Fruit fly (Drosophila melanogaster) Kc167 (cell line): Measurements from ENCODE around the gene Ahcy.

ENCODE experiments used
- Myc ChIP-seq: fragments of >200 bp; optimal IDR thresholded peaks from 2 replicates; lab custom pipeline; 2017; ENCODE audit warnings: missing external identifiers
- h ChIP-seq: fragments of >200 bp; optimal IDR thresholded peaks from 3 replicates; lab custom pipeline; 2018; ENCODE audit warnings: missing external identifiers

dm6 chrX:15501706-15502267 lies 51.7 kb downstream of the Ahcy start:
- no peak for TF ChIP-seq h (lab: Kevin White, UChicago)
- no peak for TF ChIP-seq Myc (lab: Kevin White, UChicago)
